Worm (Caenorhabditis elegans) whole organism, L1 larva: Measurements from ENCODE around the gene srh-199.

ENCODE experiments used
- C16A3.4 ChIP-seq: fragments of 150-350 bp; optimal IDR thresholded peaks from 2 replicates; lab custom pipeline; 2014; ENCODE audit warnings: missing biosample characterization, missing genetic modification characterization
- C34B4.2 ChIP-seq: sonication (generic microtip); optimal IDR thresholded peaks from 2 replicates; lab custom pipeline; 2017; ENCODE audit warnings: mild to moderate bottlenecking, missing genetic modification characterization, missing compliant biosample characterization
- F16B12.6 ChIP-seq: fragments of 150-350 bp; optimal IDR thresholded peaks from 2 replicates; lab custom pipeline; 2014; ENCODE audit warnings: missing biosample characterization, missing genetic modification characterization
- Y116A8C.19 ChIP-seq: sonication (generic microtip); optimal IDR thresholded peaks from 2 replicates; lab custom pipeline; 2016; ENCODE audit warnings: missing compliant biosample characterization, missing genetic modification characterization, borderline replicate concordance
- aha-1 ChIP-seq: fragments of 150-350 bp; optimal IDR thresholded peaks from 2 replicates; lab custom pipeline; 2014; ENCODE audit warnings: missing biosample characterization, missing genetic modification characterization
- blmp-1 ChIP-seq: fragments of 150-350 bp; optimal IDR thresholded peaks from 2 replicates; lab custom pipeline; 2014; ENCODE audit warnings: missing biosample characterization, missing genetic modification characterization
- ceh-8 ChIP-seq: fragments of 200-800 bp; sonication (Bioruptor generic); optimal IDR thresholded peaks from 2 replicates; lab custom pipeline; 2018; ENCODE audit warnings: mild to moderate bottlenecking, missing genetic modification characterization, moderate library complexity, missing compliant biosample characterization
- ceh-88 ChIP-seq: fragments of 200-800 bp; sonication (Bioruptor generic); IDR thresholded peaks from 2 replicates; pipeline ENCODE4 v1.3.6; 2022; ENCODE audit warnings: missing genetic modification characterization, missing compliant biosample characterization
- dpl-1 ChIP-seq, 3 experiments: fragments of 150-350 bp in 2 of 3; sonication (generic microtip) in 1 of 3; optimal IDR thresholded peaks; 2 replicates each; lab custom pipeline; 2014 to 2017; ENCODE audit warnings: missing biosample characterization in 3 of 3, missing genetic modification characterization in 3 of 3, missing genetic modification reagents in 3 of 3
- dsc-1 ChIP-seq: sonication (generic microtip); optimal IDR thresholded peaks from 2 replicates; lab custom pipeline; 2016; ENCODE audit warnings: mild to moderate bottlenecking, missing genetic modification characterization, missing compliant biosample characterization
- efl-1 ChIP-seq, 4 experiments: fragments of 150-350 bp; optimal IDR thresholded peaks in 3 of 4; peaks in 1 of 4; 1 replicate in 1 of 4; 2 replicates in 3 of 4; lab custom pipeline; 2014; ENCODE audit warnings: missing biosample characterization in 2 of 4, missing genetic modification characterization in 2 of 4, missing genetic modification reagents in 2 of 4
- elt-2 ChIP-seq: sonication (generic microtip); optimal IDR thresholded peaks from 2 replicates; lab custom pipeline; 2016; ENCODE audit warnings: missing genetic modification characterization, mild to moderate bottlenecking, inconsistent platforms, missing compliant biosample characterization, missing genetic modification reagents
- elt-3 ChIP-seq, 6 experiments: fragments of 150-350 bp in 1 of 6; sonication (generic microtip); optimal IDR thresholded peaks; 2 replicates each; lab custom pipeline; 2017 to 2018; ENCODE audit warnings: missing biosample characterization in 6 of 6, missing genetic modification characterization in 6 of 6, inconsistent platforms in 1 of 6
- ets-5 ChIP-seq: fragments of 200-800 bp; sonication (Bioruptor generic); IDR thresholded peaks from 2 replicates; pipeline ENCODE4 v1.3.6; 2022; ENCODE audit warnings: missing genetic modification characterization, missing compliant biosample characterization
- fkh-10 ChIP-seq: sonication (generic microtip); optimal IDR thresholded peaks from 2 replicates; lab custom pipeline; 2017; ENCODE audit warnings: missing biosample characterization, missing genetic modification reagents, missing genetic modification characterization
- fkh-4 ChIP-seq: sonication (generic microtip); optimal IDR thresholded peaks from 2 replicates; lab custom pipeline; 2016; ENCODE audit warnings: missing compliant biosample characterization, missing genetic modification characterization, borderline replicate concordance
- hpl-2 ChIP-seq: fragments of 150-350 bp; optimal IDR thresholded peaks from 2 replicates; lab custom pipeline; 2014; ENCODE audit warnings: missing biosample characterization, missing genetic modification reagents, missing genetic modification characterization
- lin-14 ChIP-seq: fragments of 200-800 bp; sonication (Bioruptor generic); optimal IDR thresholded peaks from 2 replicates; lab custom pipeline; 2018; ENCODE audit warnings: mild to moderate bottlenecking, missing genetic modification characterization, moderate library complexity, missing compliant biosample characterization
- lin-15B ChIP-seq: fragments of 150-350 bp; sonication (generic microtip); optimal IDR thresholded peaks from 3 replicates; lab custom pipeline; 2014; ENCODE audit warnings: missing biosample characterization, missing genetic modification characterization
- lin-35 ChIP-seq, 2 experiments: fragments of 150-350 bp; optimal IDR thresholded peaks; 2 replicates each; lab custom pipeline; 2014; ENCODE audit warnings: missing biosample characterization in 2 of 2, missing genetic modification characterization in 2 of 2, missing genetic modification reagents in 2 of 2
- mdl-1 ChIP-seq, 2 experiments: fragments of 150-350 bp; optimal IDR thresholded peaks; 2 replicates each; lab custom pipeline; 2014 to 2017; ENCODE audit warnings: missing biosample characterization in 2 of 2, missing genetic modification characterization in 2 of 2, inconsistent platforms in 1 of 2
- mep-1 ChIP-seq: fragments of 150-350 bp; optimal IDR thresholded peaks from 2 replicates; lab custom pipeline; 2014; ENCODE audit warnings: missing biosample characterization, missing genetic modification characterization
- nhr-11 ChIP-seq: fragments of 150-350 bp; optimal IDR thresholded peaks from 2 replicates; lab custom pipeline; 2014; ENCODE audit warnings: missing biosample characterization, missing genetic modification characterization
- nhr-12 ChIP-seq: sonication (generic microtip); optimal IDR thresholded peaks from 2 replicates; lab custom pipeline; 2017; ENCODE audit warnings: missing biosample characterization, missing genetic modification characterization
- nhr-20 ChIP-seq: sonication (generic microtip); optimal IDR thresholded peaks from 2 replicates; lab custom pipeline; 2016; ENCODE audit warnings: mild to moderate bottlenecking, missing genetic modification characterization, missing compliant biosample characterization
- nhr-47 ChIP-seq: sonication (generic microtip); optimal IDR thresholded peaks from 2 replicates; lab custom pipeline; 2016; ENCODE audit warnings: mild to moderate bottlenecking, missing genetic modification characterization, moderate library complexity, missing compliant biosample characterization
- nhr-71 ChIP-seq: sonication (generic microtip); optimal IDR thresholded peaks from 2 replicates; lab custom pipeline; 2016; ENCODE audit warnings: mild to moderate bottlenecking, missing genetic modification characterization, moderate library complexity, missing compliant biosample characterization
- nhr-77 ChIP-seq: fragments of 150-350 bp; optimal IDR thresholded peaks from 2 replicates; lab custom pipeline; 2014; ENCODE audit warnings: missing biosample characterization, missing genetic modification characterization
- nhr-84 ChIP-seq: sonication (generic microtip); optimal IDR thresholded peaks from 2 replicates; lab custom pipeline; 2017; ENCODE audit warnings: missing biosample characterization, missing genetic modification characterization
- nhr-85 ChIP-seq: sonication (generic microtip); peaks from one replicate; lab custom pipeline; 2016; ENCODE audit warnings: missing genetic modification characterization, inconsistent platforms, missing compliant biosample characterization
- nhr-90 ChIP-seq: sonication (generic microtip); optimal IDR thresholded peaks from 2 replicates; lab custom pipeline; 2016; ENCODE audit warnings: mild to moderate bottlenecking, missing genetic modification characterization, missing compliant biosample characterization; ENCODE audit not compliant: poor library complexity
- pag-3 ChIP-seq: sonication (generic microtip); optimal IDR thresholded peaks from 2 replicates; lab custom pipeline; 2017; ENCODE audit warnings: missing genetic modification characterization, mild to moderate bottlenecking, missing compliant biosample characterization, antibody characterized with exemption, borderline replicate concordance; ENCODE audit not compliant: insufficient read depth
- pax-3 ChIP-seq: fragments of 200-800 bp; sonication (Bioruptor generic); optimal IDR thresholded peaks from 2 replicates; lab custom pipeline; 2018; ENCODE audit warnings: mild to moderate bottlenecking, missing genetic modification characterization, moderate library complexity, missing compliant biosample characterization
- pqm-1 ChIP-seq: sonication (generic microtip); optimal IDR thresholded peaks from 3 replicates; lab custom pipeline; 2017; ENCODE audit warnings: missing biosample characterization, missing genetic modification characterization
- rnt-1 ChIP-seq: sonication (generic microtip); optimal IDR thresholded peaks from 2 replicates; lab custom pipeline; 2016; ENCODE audit warnings: mild to moderate bottlenecking, missing genetic modification characterization, moderate library complexity, missing compliant biosample characterization
- skn-1 ChIP-seq: fragments of 150-350 bp; optimal IDR thresholded peaks from 2 replicates; lab custom pipeline; 2014; ENCODE audit warnings: missing biosample characterization, missing genetic modification characterization
- snu-23 ChIP-seq: sonication (generic microtip); optimal IDR thresholded peaks from 2 replicates; lab custom pipeline; 2016; ENCODE audit warnings: missing genetic modification characterization, missing compliant biosample characterization
- swsn-7 ChIP-seq: sonication (generic microtip); optimal IDR thresholded peaks from 2 replicates; lab custom pipeline; 2016; ENCODE audit warnings: missing genetic modification characterization, missing compliant biosample characterization
- tlp-1 ChIP-seq: fragments of 150-350 bp; optimal IDR thresholded peaks from 2 replicates; lab custom pipeline; 2014; ENCODE audit warnings: missing biosample characterization, missing genetic modification characterization
- unc-130 ChIP-seq: fragments of 150-350 bp; optimal IDR thresholded peaks from 2 replicates; lab custom pipeline; 2017; ENCODE audit warnings: missing biosample characterization, missing genetic modification characterization, inconsistent platforms
- unc-30 ChIP-seq: sonication (generic microtip); optimal IDR thresholded peaks from 2 replicates; lab custom pipeline; 2017; ENCODE audit warnings: missing biosample characterization, missing genetic modification characterization
- xbp-1 ChIP-seq: sonication (generic microtip); optimal IDR thresholded peaks from 2 replicates; lab custom pipeline; 2016; ENCODE audit warnings: missing genetic modification characterization, missing compliant biosample characterization

Gene srh-199

ce11 chrV:1771727-1772126, 20.4 kb upstream of the srh-199 start, which contains the start of gene dhs-13:
Gene dhs-13 (minus strand): TSS chrV:1771734.
- TF ChIP-seq nhr-85 (tag; lab: Kevin White, UChicago): peak; percentile 70
- TF ChIP-seq tlp-1 (tag; lab: Kevin White, UChicago): no peak
- peak in 1 of 3 experiments; percentile 6 for TF ChIP-seq dpl-1 (GFP tag; optimal IDR thresholded peaks at IDR 0.05; lab: Kevin White, UChicago)
- no peak for TF ChIP-seq fkh-10
- no peak for TF ChIP-seq dsc-1 (tag; lab: Kevin White, UChicago)
- no peak for TF ChIP-seq pag-3
- peak; percentile 55 for TF ChIP-seq nhr-20 (tag; lab: Kevin White, UChicago)
- TF ChIP-seq nhr-12 (tag; lab: Kevin White, UChicago): no peak
- no peak for TF ChIP-seq mep-1
- no peak for TF ChIP-seq pax-3 (tag; lab: Kevin White, UChicago)
- TF ChIP-seq swsn-7: no peak
- TF ChIP-seq pqm-1 (tag; lab: Kevin White, UChicago): no peak
- TF ChIP-seq skn-1 (tag; lab: Kevin White, UChicago): peak; percentile 17
- TF ChIP-seq unc-30 (tag; lab: Kevin White, UChicago): no peak
- no peak for TF ChIP-seq nhr-11
- TF ChIP-seq lin-15B: no peak
- peak in 1 of 2 experiments; percentile 41 for TF ChIP-seq lin-35 (GFP tag; optimal IDR thresholded peaks at IDR 0.05; lab: Kevin White, UChicago)
- TF ChIP-seq xbp-1 (tag; lab: Kevin White, UChicago): no peak
- TF ChIP-seq nhr-77 (tag; lab: Kevin White, UChicago): no peak
- TF ChIP-seq rnt-1 (tag; lab: Kevin White, UChicago): no peak
- TF ChIP-seq Y116A8C.19 (tag; lab: Kevin White, UChicago): no peak
- TF ChIP-seq hpl-2 (GFP tag; lab: Kevin White, UChicago): no peak
- TF ChIP-seq elt-2: peak; percentile 14
- TF ChIP-seq C16A3.4: peak; percentile 11
- TF ChIP-seq nhr-84 (tag; lab: Kevin White, UChicago): no peak
- peak; percentile 54 for TF ChIP-seq snu-23 (GFP tag; lab: Kevin White, UChicago)
- TF ChIP-seq ets-5: no peak
- TF ChIP-seq nhr-71 (tag; lab: Kevin White, UChicago): peak; percentile 49
- no peak for TF ChIP-seq ceh-88 (GFP tag; lab: Robert Waterston, UW)
- no peak for TF ChIP-seq nhr-47 (tag; lab: Kevin White, UChicago)
- TF ChIP-seq lin-14 (GFP tag; lab: Kevin White, UChicago): peak; percentile 90
- TF ChIP-seq mdl-1 (tag; optimal IDR thresholded peaks at IDR 0.05; lab: Kevin White, UChicago): peak in 1 of 2 experiments; percentile 39
- no peak for TF ChIP-seq fkh-4
- TF ChIP-seq nhr-90 (tag; lab: Kevin White, UChicago): no peak
- TF ChIP-seq blmp-1 (tag; lab: Kevin White, UChicago): peak; percentile 43
- TF ChIP-seq unc-130 (tag; lab: Kevin White, UChicago): peak; percentile 41

DNA sequence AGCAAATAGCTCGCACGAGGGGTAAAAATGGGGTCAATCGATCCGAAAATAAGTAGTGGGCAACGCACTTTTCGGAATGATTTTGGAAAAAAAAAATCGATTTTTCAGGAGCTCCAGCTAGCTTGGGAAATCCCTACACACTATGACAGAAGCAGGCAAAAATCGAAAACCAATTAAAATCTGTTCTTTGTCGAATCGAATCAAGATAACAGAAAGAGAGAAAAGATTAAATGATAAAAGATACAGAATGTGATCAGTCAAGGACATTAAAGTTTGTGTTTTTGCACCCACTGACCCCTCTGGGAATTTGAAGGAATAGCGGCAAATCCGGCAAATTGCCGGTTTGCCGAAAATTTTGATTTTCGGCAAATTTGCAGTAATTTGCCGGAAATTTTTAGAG, 16.1 kb upstream of the srh-199 start:
- TF ChIP-seq nhr-84 (tag; lab: Kevin White, UChicago) (no peak), elt-3 (tag; optimal IDR thresholded peaks at IDR 0.05; lab: Kevin White, UChicago) (peak in 1 of 6 experiments; percentile 35), nhr-71 (tag; lab: Kevin White, UChicago) (no peak), tlp-1 (tag; lab: Kevin White, UChicago) (no peak), aha-1 (tag; lab: Kevin White, UChicago) (no peak), blmp-1 (tag; lab: Kevin White, UChicago) (peak; percentile 78), C34B4.2 (tag; lab: Kevin White, UChicago) (no peak), F16B12.6 (tag; lab: Kevin White, UChicago) (no peak), efl-1 (optimal IDR thresholded peaks at IDR 0.05; lab: Kevin White, UChicago) (no peak), efl-1 (GFP tag; optimal IDR thresholded peaks at IDR 0.05 in 1 of 2; lab: Kevin White, UChicago) (peak in 1 of 2 experiments; percentile 70), ceh-88 (GFP tag; lab: Robert Waterston, UW) (no peak), pqm-1 (tag; lab: Kevin White, UChicago) (no peak), ceh-8 (no peak)
- TF ChIP-seq, all 84 proteins: peak for 3
